Fruit fly (Drosophila melanogaster) whole organism, pupa: ENCODE results near the gene Argl.

Experiments used
- CG12605 ChIP-seq: fragments of 200-800 bp; sonication (Bioruptor generic); IDR thresholded peaks from 2 replicates; pipeline ENCODE4 v1.3.6; 2022; ENCODE audit warnings: missing biosample characterization, missing genetic modification characterization
- CG8301 ChIP-seq: fragments of 200-800 bp; sonication (Bioruptor generic); optimal IDR thresholded peaks from 2 replicates; lab custom pipeline; 2018; ENCODE audit warnings: missing biosample characterization, mild to moderate bottlenecking, missing genetic modification characterization
- EcR ChIP-seq: fragments of 200-800 bp; sonication (Bioruptor generic); optimal IDR thresholded peaks from 3 replicates; lab custom pipeline; 2019; ENCODE audit warnings: missing biosample characterization, missing genetic modification characterization, mild to moderate bottlenecking, moderate library complexity, missing genetic modification reagents
- Pif1A ChIP-seq: fragments of 200-800 bp; sonication (Bioruptor generic); optimal IDR thresholded peaks from 3 replicates; lab custom pipeline; 2016; ENCODE audit warnings: missing biosample characterization, missing genetic modification characterization
- Snoo ChIP-seq: fragments of 200-800 bp; sonication (Bioruptor generic); optimal IDR thresholded peaks from 3 replicates; lab custom pipeline; 2017; ENCODE audit warnings: missing biosample characterization, mild to moderate bottlenecking, missing genetic modification characterization, inconsistent platforms

- no peak for TF ChIP-seq EcR (GFP tag; lab: Kevin White, UChicago)
- TF ChIP-seq CG12605 (GFP tag; lab: Robert Waterston, UW): no peak
- no peak for TF ChIP-seq CG8301 (tag; lab: Kevin White, UChicago)
- TF ChIP-seq Snoo (tag; lab: Kevin White, UChicago): no peak
- TF ChIP-seq Pif1A (GFP tag; lab: Kevin White, UChicago): no peak
Measured at dm6 chr2L:8982584-8983302, 40.8 kb upstream of the Argl start.
